Fruit fly (Drosophila melanogaster) whole organism, pupa: ENCODE data around the gene CG4186.

ENCODE experiments used
- CG10348 ChIP-seq: fragments of 200-800 bp; sonication (Bioruptor generic); IDR thresholded peaks from 2 replicates; pipeline ENCODE4 v1.3.6; 2022; ENCODE audit warnings: missing biosample characterization, missing genetic modification characterization
- CG12605 ChIP-seq: fragments of 200-800 bp; sonication (Bioruptor generic); IDR thresholded peaks from 2 replicates; pipeline ENCODE4 v1.3.6; 2022; ENCODE audit warnings: missing biosample characterization, missing genetic modification characterization
- CG13204 ChIP-seq: fragments of 200-800 bp; sonication (Bioruptor generic); optimal IDR thresholded peaks from 2 replicates; lab custom pipeline; 2018; ENCODE audit warnings: missing biosample characterization, mild to moderate bottlenecking, missing genetic modification characterization, moderate library complexity
- CG14655 ChIP-seq: fragments of 200-800 bp; sonication (Bioruptor generic); optimal IDR thresholded peaks from 3 replicates; lab custom pipeline; 2017; ENCODE audit warnings: mild to moderate bottlenecking, missing biosample characterization, missing genetic modification reagents, missing genetic modification characterization
- CG15710 ChIP-seq: fragments of 200-800 bp; sonication (Bioruptor generic); optimal IDR thresholded peaks from 2 replicates; lab custom pipeline; 2018; ENCODE audit warnings: missing biosample characterization, mild to moderate bottlenecking, missing genetic modification characterization, moderate library complexity
- CG17806 ChIP-seq: fragments of 200-800 bp; sonication (Bioruptor generic); optimal IDR thresholded peaks from 2 replicates; lab custom pipeline; 2018; ENCODE audit warnings: missing biosample characterization, mild to moderate bottlenecking, missing genetic modification characterization, moderate library complexity
- CG32121 ChIP-seq: fragments of 200-800 bp; sonication (Bioruptor generic); IDR thresholded peaks from 2 replicates; pipeline ENCODE4 v1.3.6; 2022; ENCODE audit warnings: missing biosample characterization, missing genetic modification characterization
- CG34367 ChIP-seq: fragments of 200-800 bp; sonication (Bioruptor generic); optimal IDR thresholded peaks from 2 replicates; lab custom pipeline; 2018; ENCODE audit warnings: missing biosample characterization, mild to moderate bottlenecking, missing genetic modification characterization
- CG4496 ChIP-seq: fragments of 200-800 bp; sonication (Bioruptor generic); IDR thresholded peaks from 3 replicates; pipeline ENCODE4 v1.3.6; 2022; ENCODE audit warnings: missing biosample characterization, missing genetic modification characterization
- CG8159 ChIP-seq: fragments of 200-800 bp; sonication (Bioruptor generic); optimal IDR thresholded peaks from 3 replicates; lab custom pipeline; 2018; ENCODE audit warnings: missing biosample characterization, mild to moderate bottlenecking, missing genetic modification characterization, moderate library complexity
- CG8301 ChIP-seq: fragments of 200-800 bp; sonication (Bioruptor generic); optimal IDR thresholded peaks from 2 replicates; lab custom pipeline; 2018; ENCODE audit warnings: missing biosample characterization, mild to moderate bottlenecking, missing genetic modification characterization
- D1 ChIP-seq: fragments of 200-800 bp; sonication (Bioruptor generic); optimal IDR thresholded peaks from 2 replicates; lab custom pipeline; 2018; ENCODE audit warnings: missing biosample characterization, mild to moderate bottlenecking, missing genetic modification characterization, moderate library complexity
- EcR ChIP-seq: fragments of 200-800 bp; sonication (Bioruptor generic); optimal IDR thresholded peaks from 3 replicates; lab custom pipeline; 2019; ENCODE audit warnings: missing biosample characterization, missing genetic modification characterization, mild to moderate bottlenecking, moderate library complexity, missing genetic modification reagents
- Ets98B ChIP-seq: fragments of 200-800 bp; sonication (Bioruptor generic); IDR thresholded peaks from 2 replicates; pipeline ENCODE4 v1.3.6; 2022; ENCODE audit warnings: missing biosample characterization, missing genetic modification characterization
- Pif1A ChIP-seq: fragments of 200-800 bp; sonication (Bioruptor generic); optimal IDR thresholded peaks from 3 replicates; lab custom pipeline; 2016; ENCODE audit warnings: missing biosample characterization, missing genetic modification characterization
- Pif1B ChIP-seq: fragments of 200-800 bp; sonication (Bioruptor generic); optimal IDR thresholded peaks from 3 replicates; lab custom pipeline; 2016; ENCODE audit warnings: missing biosample characterization, missing genetic modification characterization
- Snoo ChIP-seq: fragments of 200-800 bp; sonication (Bioruptor generic); optimal IDR thresholded peaks from 3 replicates; lab custom pipeline; 2017; ENCODE audit warnings: missing biosample characterization, mild to moderate bottlenecking, missing genetic modification characterization, inconsistent platforms
- fd96Ca ChIP-seq: fragments of 200-800 bp; sonication (Bioruptor generic); IDR thresholded peaks from 3 replicates; pipeline ENCODE4 v1.3.6; 2022; ENCODE audit warnings: missing biosample characterization, missing genetic modification characterization
- gl ChIP-seq: fragments of 200-800 bp; sonication (Bioruptor generic); optimal IDR thresholded peaks from 2 replicates; lab custom pipeline; 2018; ENCODE audit warnings: missing biosample characterization, mild to moderate bottlenecking, missing genetic modification characterization
- rn ChIP-seq: fragments of 200-800 bp; sonication (Bioruptor generic); IDR thresholded peaks from 2 replicates; pipeline ENCODE4 v1.3.6; 2022; ENCODE audit warnings: missing biosample characterization, missing genetic modification characterization

Gene CG4186

DNA sequence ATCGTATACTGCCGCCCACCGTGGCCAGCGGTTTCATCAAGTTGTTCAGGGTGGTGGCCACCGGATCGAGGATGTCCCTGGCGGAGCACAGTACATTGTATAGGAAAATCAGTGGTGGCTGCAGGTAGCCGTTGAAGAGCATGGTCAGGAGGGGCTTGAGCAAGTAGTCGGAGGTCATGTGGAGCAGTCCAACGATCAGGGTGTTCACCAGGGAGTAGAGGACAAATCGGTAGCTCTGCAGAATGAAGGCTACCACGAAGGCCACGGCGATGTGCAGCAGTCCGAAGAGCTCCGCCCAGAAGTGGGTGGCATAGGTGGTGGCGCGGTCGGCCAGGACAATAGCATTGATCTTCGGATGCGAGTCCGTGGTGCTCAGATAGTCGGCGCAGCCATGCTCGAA is 28.0 kb downstream of the CG4186 start:
- no peak for TF ChIP-seq CG8159 (tag; lab: Kevin White, UChicago)
- TF ChIP-seq CG4496 (GFP tag; lab: Robert Waterston, UW) = no peak

DNA sequence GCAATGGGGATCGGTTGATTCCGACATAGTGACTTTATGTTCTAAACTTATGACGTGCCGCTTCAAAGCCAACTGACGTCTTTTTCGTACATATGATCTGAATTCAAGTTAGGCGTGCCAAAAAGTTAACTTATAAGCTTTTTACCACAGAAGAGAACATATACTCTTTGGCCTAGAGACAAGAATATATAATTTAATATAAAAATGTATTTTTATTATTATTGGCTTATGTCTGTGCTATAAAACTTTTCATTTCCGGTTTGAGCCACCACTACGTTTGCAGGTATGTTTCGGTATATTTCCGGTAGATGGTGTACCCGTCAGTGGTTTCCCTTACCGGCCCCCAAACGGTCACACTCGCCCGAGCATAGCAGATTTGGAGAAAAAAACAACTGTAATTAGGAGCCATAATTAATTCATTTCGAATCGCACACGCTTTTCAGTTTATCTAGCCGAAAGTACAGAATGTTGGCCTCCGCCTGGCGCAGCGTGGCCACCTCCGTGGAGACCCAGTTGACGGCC is 29.0 kb downstream of the CG4186 start, which contains the start of the genes CG3698 and tzn:
Gene CG3698 (minus strand): TSS at position 51 of the 522 bp plus-strand sequence.
Gene tzn (plus strand): TSS at position 321 of the 522 bp plus-strand sequence.
- TF ChIP-seq CG4496 (GFP tag; lab: Robert Waterston, UW) (peak; percentile 89), CG34367 (tag; lab: Kevin White, UChicago) (peak; percentile 82), gl (tag; lab: Kevin White, UChicago) (peak; percentile 48), Ets98B (GFP tag; lab: Robert Waterston, UW) (peak; percentile 52; the same call in 1 of the 2 replicates), CG13204 (GFP tag; lab: Kevin White, UChicago) (no peak), Snoo (tag; lab: Kevin White, UChicago) (peak; percentile 93), rn (GFP tag; lab: Robert Waterston, UW) (peak; percentile 76), CG32121 (GFP tag; lab: Robert Waterston, UW) (peak; percentile 59; the same call in 1 of the 2 replicates), CG15710 (tag; lab: Kevin White, UChicago) (peak; percentile 72), CG17806 (tag; lab: Kevin White, UChicago) (no peak), Pif1B (no peak), CG8159 (tag; lab: Kevin White, UChicago) (no peak)
- TF ChIP-seq, all 21 proteins: peak for 8

DNA sequence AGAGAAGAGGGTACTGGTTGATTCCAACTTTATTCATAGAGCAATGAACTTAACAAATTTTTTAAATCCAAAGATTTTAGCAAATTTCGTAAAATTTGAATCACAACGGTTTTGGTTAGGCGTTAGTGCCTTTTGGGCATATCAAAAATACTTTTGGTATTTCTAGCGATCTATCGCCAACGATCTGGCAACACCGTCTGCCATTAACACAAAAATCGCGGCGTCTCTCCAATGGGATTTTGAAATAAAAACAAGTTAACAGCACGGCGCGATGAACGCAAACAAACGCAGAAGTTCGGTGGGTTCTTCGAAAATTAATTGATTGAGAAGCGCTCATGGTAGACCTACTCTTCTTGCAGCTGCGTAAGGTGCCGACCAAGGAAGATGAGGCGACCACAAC is 30.8 kb downstream of the CG4186 start, which contains the start of gene Spc105R:
Gene Spc105R (plus strand): TSS at position 203 of the 400 bp plus-strand sequence.
- TF ChIP-seq D1 (tag; lab: Kevin White, UChicago) (no peak), CG15710 (tag; lab: Kevin White, UChicago) (no peak), fd96Ca (GFP tag; lab: Robert Waterston, UW) (no peak), Pif1A (GFP tag; lab: Kevin White, UChicago) (no peak), CG13204 (GFP tag; lab: Kevin White, UChicago) (no peak), CG4496 (GFP tag; lab: Robert Waterston, UW) (no peak), CG14655 (GFP tag; lab: Kevin White, UChicago) (no peak)
- TF ChIP-seq, all 21 proteins: peak for 0

DNA sequence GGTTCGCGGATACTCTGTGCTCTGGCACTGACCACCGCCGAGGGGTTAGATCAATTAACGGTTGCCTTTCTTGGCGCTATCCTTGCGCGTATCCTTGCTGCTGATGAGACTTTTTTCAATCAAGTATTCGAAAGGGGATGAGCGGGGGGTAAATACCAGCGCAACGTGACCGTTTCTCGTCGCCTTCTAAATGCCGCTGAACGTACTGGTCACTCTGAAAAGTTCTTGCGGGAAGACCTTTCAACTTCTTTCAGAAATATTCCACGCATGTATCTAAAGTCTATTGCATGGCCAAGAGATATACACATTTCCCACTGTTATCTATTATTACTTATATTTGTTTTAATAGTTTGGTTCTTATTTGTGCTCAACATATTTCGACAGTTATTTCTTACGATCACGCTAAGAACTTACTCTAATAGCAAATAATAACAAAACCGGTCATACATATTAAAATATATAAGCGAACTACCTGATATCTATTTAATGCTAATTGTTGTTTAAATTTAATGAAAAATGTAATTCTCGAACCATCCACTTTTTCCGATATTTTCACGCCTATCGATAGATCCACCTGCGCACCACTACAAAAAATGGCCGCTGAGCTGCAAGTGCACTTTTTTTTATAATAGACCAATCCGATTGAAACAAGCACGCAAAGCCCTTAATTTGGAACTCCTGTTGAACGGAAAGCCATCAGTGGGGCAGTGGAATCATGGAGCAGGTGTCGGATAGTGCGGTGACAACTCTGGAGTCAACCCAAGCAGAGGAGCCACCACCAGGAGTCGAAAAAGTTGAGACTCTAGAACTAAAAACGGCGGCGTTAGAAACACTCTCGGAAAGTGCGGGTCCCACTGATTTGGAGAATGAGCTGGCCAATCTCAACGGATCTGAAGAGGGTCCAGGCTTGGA is 40.0 kb downstream of the CG4186 start, which contains the start of the genes CG3634 and HIPP1:
Gene CG3634 (minus strand): TSS at position 185 of the 912 bp plus-strand sequence.
Gene HIPP1 (plus strand): TSS at position 582 of the 912 bp plus-strand sequence.
- TF ChIP-seq fd96Ca (GFP tag; lab: Robert Waterston, UW) (no peak), CG4496 (GFP tag; lab: Robert Waterston, UW) (0 out of 3 replicates have a peak, but pooled peaks have one; percentile 25), CG15710 (tag; lab: Kevin White, UChicago) (no peak), gl (tag; lab: Kevin White, UChicago) (no peak), CG8159 (tag; lab: Kevin White, UChicago) (no peak)

dm6 chr3L:20815666-20816375 is 46.4 kb downstream of the CG4186 start, which contains the start of the genes CG3618 and Pka-R1:
Gene CG3618 (minus strand): TSS chr3L:20816075.
Gene Pka-R1 (plus strand): TSS chr3L:20816118.
- TF ChIP-seq EcR (no peak), CG17806 (tag; lab: Kevin White, UChicago) (no peak), CG15710 (tag; lab: Kevin White, UChicago) (no peak), CG8159 (tag; lab: Kevin White, UChicago) (no peak), D1 (tag; lab: Kevin White, UChicago) (no peak), Pif1A (GFP tag; lab: Kevin White, UChicago) (no peak), fd96Ca (GFP tag; lab: Robert Waterston, UW) (no peak), CG32121 (GFP tag; lab: Robert Waterston, UW) (no peak), Pif1B (no peak), CG14655 (GFP tag; lab: Kevin White, UChicago) (no peak), CG12605 (no peak)

DNA sequence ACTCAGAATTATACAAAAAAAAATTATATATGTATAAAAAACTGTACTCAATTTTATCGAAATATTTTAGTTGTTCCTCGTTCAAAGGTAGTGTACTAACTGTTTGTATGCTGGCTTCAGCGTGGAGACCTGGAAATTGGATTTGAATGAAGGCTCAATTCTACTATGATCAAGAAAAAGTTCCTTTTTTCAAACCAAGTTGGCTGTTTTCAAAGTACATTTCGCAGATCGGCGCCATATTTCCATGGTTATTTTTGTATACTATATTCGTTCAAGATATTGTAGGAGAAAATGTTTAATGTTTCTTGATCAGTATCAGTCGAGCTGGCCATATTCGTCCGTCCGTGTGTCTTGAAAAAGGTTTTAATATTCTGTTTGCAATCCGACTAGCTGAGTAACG is 48.5 kb downstream of the CG4186 start, which contains the start of gene Mst77F:
Gene Mst77F (minus strand): TSS at position 101 of the 400 bp plus-strand sequence.
- TF ChIP-seq CG13204 (GFP tag; lab: Kevin White, UChicago) = no peak
- TF ChIP-seq CG8301 (tag; lab: Kevin White, UChicago) = no peak
- no peak for TF ChIP-seq CG10348 (GFP tag; lab: Robert Waterston, UW)
- no peak for TF ChIP-seq CG8159 (tag; lab: Kevin White, UChicago)
- no peak for TF ChIP-seq EcR
- TF ChIP-seq CG34367 (tag; lab: Kevin White, UChicago) = no peak
- TF ChIP-seq CG17806 (tag; lab: Kevin White, UChicago) = no peak
- no peak for TF ChIP-seq CG12605
- no peak for TF ChIP-seq fd96Ca (GFP tag; lab: Robert Waterston, UW)
- TF ChIP-seq, all 21 proteins: peak for 0
